Fruit fly (Drosophila melanogaster) whole organism, embryonic: ENCODE results near the gene Hnf4.
A peak's percentile ranks its signal among the peaks of the same experiment; 100 is the strongest.

ENCODE experiments used
- Asciz ChIP-seq: fragments of 200-800 bp; sonication (Bioruptor generic); optimal IDR thresholded peaks from 2 replicates; lab custom pipeline; 2017; ENCODE audit warnings: missing biosample characterization, mild to moderate bottlenecking, missing genetic modification characterization, missing genetic modification reagents
- Atf6 ChIP-seq: fragments of 200-800 bp; sonication (Bioruptor generic); IDR thresholded peaks from 2 replicates; pipeline ENCODE4 v1.3.6; 2022; ENCODE audit warnings: missing biosample characterization, missing genetic modification characterization
- CG11093 ChIP-seq: fragments of 200-800 bp; sonication (Bioruptor generic); IDR thresholded peaks from 3 replicates; pipeline ENCODE4 v1.3.6; 2022; ENCODE audit warnings: missing biosample characterization, missing genetic modification characterization
- CG11560 ChIP-seq: fragments of 200-800 bp; sonication (Bioruptor generic); IDR thresholded peaks from 3 replicates; pipeline ENCODE4 v1.3.6; 2022; ENCODE audit warnings: missing biosample characterization, missing genetic modification characterization
- CG15269 ChIP-seq: fragments of 200-800 bp; sonication (Bioruptor generic); optimal IDR thresholded peaks from 2 replicates; lab custom pipeline; 2018; ENCODE audit warnings: missing biosample characterization, mild to moderate bottlenecking, missing genetic modification characterization, moderate library complexity
- CG3065 ChIP-seq: fragments of 200-800 bp; sonication (Bioruptor generic); optimal IDR thresholded peaks from 2 replicates; lab custom pipeline; 2016; ENCODE audit warnings: missing biosample characterization, missing genetic modification characterization
- CG31365 ChIP-seq: fragments of 200-800 bp; sonication (Bioruptor generic); optimal IDR thresholded peaks from 2 replicates; lab custom pipeline; 2018; ENCODE audit warnings: missing biosample characterization, mild to moderate bottlenecking, missing genetic modification characterization
- CG3407 ChIP-seq: fragments of 200-800 bp; sonication (Bioruptor generic); optimal IDR thresholded peaks from 2 replicates; lab custom pipeline; 2018; ENCODE audit warnings: missing biosample characterization, mild to moderate bottlenecking, missing genetic modification characterization
- CG3995 ChIP-seq: fragments of 200-800 bp; sonication (Bioruptor generic); optimal IDR thresholded peaks from 3 replicates; lab custom pipeline; 2016; ENCODE audit warnings: missing biosample characterization, missing genetic modification characterization
- CG4820 ChIP-seq: fragments of 200-800 bp; sonication (Bioruptor generic); optimal IDR thresholded peaks from 3 replicates; lab custom pipeline; 2016; ENCODE audit warnings: missing biosample characterization, missing genetic modification characterization
- CG5245 ChIP-seq: fragments of 200-800 bp; sonication (Bioruptor generic); optimal IDR thresholded peaks from 3 replicates; lab custom pipeline; 2016; ENCODE audit warnings: missing biosample characterization, missing genetic modification characterization
- CG6854 ChIP-seq: fragments of 200-800 bp; sonication (Bioruptor generic); optimal IDR thresholded peaks from 3 replicates; lab custom pipeline; 2017; ENCODE audit warnings: missing biosample characterization, mild to moderate bottlenecking, missing genetic modification characterization
- CG7839 ChIP-seq: fragments of 200-800 bp; sonication (Bioruptor generic); optimal IDR thresholded peaks from 3 replicates; lab custom pipeline; 2018; ENCODE audit warnings: missing biosample characterization, mild to moderate bottlenecking, missing genetic modification characterization, moderate library complexity
- CG8944 ChIP-seq: fragments of 200-800 bp; sonication (Bioruptor generic); optimal IDR thresholded peaks from 3 replicates; lab custom pipeline; 2016; ENCODE audit warnings: missing biosample characterization, missing genetic modification characterization
- CG9876 ChIP-seq: fragments of 200-800 bp; sonication (Bioruptor generic); optimal IDR thresholded peaks from 2 replicates; lab custom pipeline; 2016; ENCODE audit warnings: missing biosample characterization, missing genetic modification characterization
- Dad ChIP-seq: fragments of 200-800 bp; sonication (Bioruptor generic); optimal IDR thresholded peaks from 3 replicates; lab custom pipeline; 2016; ENCODE audit warnings: missing biosample characterization, missing genetic modification characterization
- Dbx ChIP-seq: fragments of 200-800 bp; sonication (Bioruptor generic); IDR thresholded peaks from 3 replicates; pipeline ENCODE4 v1.3.6; 2022; ENCODE audit warnings: missing biosample characterization, missing genetic modification characterization
- Ets97D ChIP-seq: fragments of 200-800 bp; sonication (Bioruptor generic); optimal IDR thresholded peaks from 3 replicates; lab custom pipeline; 2016; ENCODE audit warnings: missing biosample characterization, missing genetic modification characterization
- Fer1 ChIP-seq: fragments of 200-800 bp; sonication (Bioruptor generic); optimal IDR thresholded peaks from 2 replicates; lab custom pipeline; 2017; ENCODE audit warnings: missing biosample characterization, mild to moderate bottlenecking, missing genetic modification characterization
- Fer2 ChIP-seq: fragments of 200-800 bp; sonication (Bioruptor generic); optimal IDR thresholded peaks from 2 replicates; lab custom pipeline; 2018; ENCODE audit warnings: missing biosample characterization, mild to moderate bottlenecking, missing genetic modification characterization, moderate library complexity
- HLH3B ChIP-seq: fragments of 200-800 bp; sonication (Bioruptor generic); IDR thresholded peaks from 2 replicates; pipeline ENCODE4 v1.3.6; 2022; ENCODE audit warnings: missing biosample characterization, missing genetic modification characterization
- Mes4 ChIP-seq: fragments of 200-800 bp; sonication (Bioruptor generic); optimal IDR thresholded peaks from 2 replicates; lab custom pipeline; 2016; ENCODE audit warnings: missing biosample characterization, missing genetic modification characterization
- Mrtf ChIP-seq: fragments of 200-800 bp; sonication (Bioruptor generic); IDR thresholded peaks from 3 replicates; pipeline ENCODE4 v1.3.6; 2022; ENCODE audit warnings: missing biosample characterization, missing genetic modification characterization
- TFAM ChIP-seq: fragments of 200-800 bp; sonication (Bioruptor generic); optimal IDR thresholded peaks from 2 replicates; lab custom pipeline; 2017; ENCODE audit warnings: missing biosample characterization, missing genetic modification characterization, inconsistent platforms
- Taf1 ChIP-seq: fragments of 200-800 bp; sonication (Bioruptor generic); IDR thresholded peaks from 2 replicates; pipeline ENCODE4 v1.3.6; 2022; ENCODE audit warnings: missing biosample characterization, missing genetic modification characterization
- Vsx1 ChIP-seq: fragments of 200-800 bp; sonication (Bioruptor generic); optimal IDR thresholded peaks from 2 replicates; lab custom pipeline; 2017; ENCODE audit warnings: missing biosample characterization, mild to moderate bottlenecking, missing genetic modification characterization, missing genetic modification reagents
- al ChIP-seq: fragments of 200-800 bp; sonication (Bioruptor generic); IDR thresholded peaks from 2 replicates; pipeline ENCODE4 v1.3.6; 2022; ENCODE audit warnings: missing biosample characterization, missing genetic modification characterization
- amos ChIP-seq: fragments of 200-800 bp; sonication (Bioruptor generic); IDR thresholded peaks from 2 replicates; pipeline ENCODE4 v1.3.6; 2022; ENCODE audit warnings: missing biosample characterization, missing genetic modification characterization; ENCODE audit not compliant: partially characterized antibody
- aop ChIP-seq: fragments of 200-800 bp; sonication (Bioruptor generic); IDR thresholded peaks from 2 replicates; pipeline ENCODE4 v1.3.6; 2022; ENCODE audit warnings: missing biosample characterization, missing genetic modification characterization
- bsh ChIP-seq, 2 experiments: fragments of 200-800 bp; sonication (Bioruptor generic); optimal IDR thresholded peaks; 2 replicates each; lab custom pipeline; 2017 to 2018; ENCODE audit warnings: mild to moderate bottlenecking in 2 of 2, missing biosample characterization in 2 of 2, missing genetic modification characterization in 2 of 2, moderate library complexity in 1 of 2
- corto ChIP-seq: fragments of 200-800 bp; sonication (Bioruptor generic); optimal IDR thresholded peaks from 2 replicates; lab custom pipeline; 2016; ENCODE audit warnings: missing biosample characterization, mild to moderate bottlenecking, missing genetic modification characterization, moderate library complexity
- eve ChIP-seq, 2 experiments: fragments of >200 bp; optimal IDR thresholded peaks; 2 replicates each; lab custom pipeline; 2017; ENCODE audit warnings: missing biosample characterization in 2 of 2, missing genetic modification characterization in 2 of 2
- gcm ChIP-seq: fragments of 200-800 bp; sonication (Bioruptor generic); optimal IDR thresholded peaks from 2 replicates; lab custom pipeline; 2019; ENCODE audit warnings: missing biosample characterization, mild to moderate bottlenecking, missing genetic modification characterization, moderate library complexity
- gem ChIP-seq: fragments of 200-800 bp; sonication (Bioruptor generic); optimal IDR thresholded peaks from 2 replicates; lab custom pipeline; 2019; ENCODE audit warnings: missing biosample characterization, mild to moderate bottlenecking, missing genetic modification characterization, moderate library complexity
- gro ChIP-seq: fragments of 200-800 bp; sonication (Bioruptor generic); optimal IDR thresholded peaks from 2 replicates; lab custom pipeline; 2016; ENCODE audit warnings: missing biosample characterization, missing genetic modification characterization
- ind ChIP-seq: fragments of 200-800 bp; sonication (Bioruptor generic); optimal IDR thresholded peaks from 3 replicates; lab custom pipeline; 2016; ENCODE audit warnings: missing biosample characterization, missing genetic modification characterization
- jumu ChIP-seq: fragments of 200-800 bp; sonication (Bioruptor generic); optimal IDR thresholded peaks from 3 replicates; lab custom pipeline; 2016; ENCODE audit warnings: missing biosample characterization, missing genetic modification characterization
- lmd ChIP-seq: fragments of 200-800 bp; sonication (Bioruptor generic); IDR thresholded peaks from 2 replicates; pipeline ENCODE4 v1.3.6; 2022; ENCODE audit warnings: missing biosample characterization, missing genetic modification characterization
- lola ChIP-seq, 3 experiments: fragments of >200 bp in 2 of 3; fragments of 200-800 bp in 1 of 3; sonication (Bioruptor generic) in 1 of 3; optimal IDR thresholded peaks; 2 replicates each; lab custom pipeline; 2017 to 2019; ENCODE audit warnings: missing biosample characterization in 3 of 3, missing genetic modification characterization in 3 of 3, mild to moderate bottlenecking in 1 of 3, moderate library complexity in 1 of 3
- psq ChIP-seq: fragments of 200-800 bp; sonication (Bioruptor generic); optimal IDR thresholded peaks from 2 replicates; lab custom pipeline; 2017; ENCODE audit warnings: missing biosample characterization, missing genetic modification characterization
- sens ChIP-seq: fragments of 200-800 bp; sonication (Bioruptor generic); peaks from one replicate; lab custom pipeline; 2016; ENCODE audit warnings: missing biosample characterization, missing genetic modification characterization
- shn ChIP-seq: fragments of 200-800 bp; sonication (Bioruptor generic); optimal IDR thresholded peaks from 3 replicates; lab custom pipeline; 2016; ENCODE audit warnings: missing biosample characterization, missing genetic modification characterization
- slou ChIP-seq: fragments of 200-800 bp; sonication (Bioruptor generic); optimal IDR thresholded peaks from 3 replicates; lab custom pipeline; 2016; ENCODE audit warnings: missing biosample characterization, missing genetic modification characterization
- sqz ChIP-seq: fragments of 200-800 bp; sonication (Bioruptor generic); optimal IDR thresholded peaks from 3 replicates; lab custom pipeline; 2018; ENCODE audit warnings: missing biosample characterization, mild to moderate bottlenecking, missing genetic modification characterization
- stwl ChIP-seq: fragments of 200-800 bp; sonication (Bioruptor generic); optimal IDR thresholded peaks from 3 replicates; lab custom pipeline; 2018; ENCODE audit warnings: missing biosample characterization, mild to moderate bottlenecking, missing genetic modification characterization, moderate library complexity
- tll ChIP-seq, 2 experiments: fragments of 200-800 bp in 1 of 2; fragments of >200 bp in 1 of 2; sonication (Bioruptor generic) in 1 of 2; optimal IDR thresholded peaks; 2 replicates each; lab custom pipeline; 2017 to 2019; ENCODE audit warnings: missing biosample characterization in 2 of 2, missing genetic modification characterization in 2 of 2, mild to moderate bottlenecking in 1 of 2, moderate library complexity in 1 of 2
- ttk ChIP-seq: fragments of 200-800 bp; sonication (Bioruptor generic); IDR thresholded peaks from 2 replicates; pipeline ENCODE4 v2.1.2; 2022; ENCODE audit warnings: missing biosample characterization, missing genetic modification characterization
- tx ChIP-seq: fragments of 200-800 bp; sonication (Bioruptor generic); optimal IDR thresholded peaks from 2 replicates; lab custom pipeline; 2016; ENCODE audit warnings: missing biosample characterization, missing genetic modification characterization
- zen ChIP-seq: fragments of 200-800 bp; sonication (Bioruptor generic); optimal IDR thresholded peaks from 3 replicates; lab custom pipeline; 2018; ENCODE audit warnings: missing biosample characterization, mild to moderate bottlenecking, missing genetic modification characterization, moderate library complexity

The Hnf4 gene

dm6 chr2L:8691292-8691975 lies 18.0 kb downstream of the Hnf4 start (continued):
- TF ChIP-seq Mes4 (GFP tag; lab: Kevin White, UChicago) (peak; percentile 56), CG11093 (GFP tag; lab: Robert Waterston, UW) (0 out of 3 replicates have a peak, but pooled peaks have one; percentile 28), gro (GFP tag; lab: Kevin White, UChicago) (peak; percentile 61), stwl (tag; lab: Kevin White, UChicago) (no peak), sens (GFP tag; lab: Kevin White, UChicago) (peak; percentile 94), jumu (GFP tag; lab: Kevin White, UChicago) (peak; percentile 46), ind (GFP tag; lab: Kevin White, UChicago) (peak; percentile 75), amos (GFP tag; lab: Robert Waterston, UW) (no peak), gcm (GFP tag; lab: Kevin White, UChicago) (peak; percentile 90), Asciz (peak; percentile 82), Ets97D (GFP tag; lab: Kevin White, UChicago) (peak; percentile 22), CG5245 (GFP tag; lab: Kevin White, UChicago) (peak; percentile 56), CG9876 (GFP tag; lab: Kevin White, UChicago) (peak; percentile 23), Vsx1 (GFP tag; lab: Kevin White, UChicago) (peak; percentile 74), slou (GFP tag; lab: Kevin White, UChicago) (peak; percentile 56), Atf6 (GFP tag; lab: Robert Waterston, UW) (peak; percentile 75), CG8944 (peak; percentile 42), ttk (GFP tag; lab: Robert Waterston, UW) (peak; percentile 63), zen (tag; lab: Kevin White, UChicago) (peak; percentile 55), Mrtf (GFP tag; lab: Robert Waterston, UW) (peak; percentile 56; the same call in 2 of the 3 replicates), lola (GFP tag; optimal IDR thresholded peaks at IDR 0.05; lab: Kevin White, UChicago) (peak in 1 of 3 experiments; percentile 94), CG7839 (tag; lab: Kevin White, UChicago) (peak; percentile 90), HLH3B (GFP tag; lab: Robert Waterston, UW) (peak; percentile 52), tll (GFP tag; optimal IDR thresholded peaks at IDR 0.05; lab: Kevin White, UChicago) (no peak), CG3995 (GFP tag; lab: Kevin White, UChicago) (peak; percentile 39), aop (GFP tag; lab: Robert Waterston, UW) (no peak), psq (GFP tag; lab: Kevin White, UChicago) (peak; percentile 44), eve (GFP tag; optimal IDR thresholded peaks at IDR 0.05; lab: Kevin White, UChicago) (no peak), CG31365 (tag; lab: Kevin White, UChicago) (no peak), CG3407 (GFP tag; lab: Kevin White, UChicago) (peak; percentile 85), Dbx (GFP tag; lab: Robert Waterston, UW) (peak; percentile 61; the same call in 1 of the 3 replicates), shn (GFP tag; lab: Kevin White, UChicago) (peak; percentile 47), corto (GFP tag; lab: Kevin White, UChicago) (peak; percentile 79), Fer1 (GFP tag; lab: Kevin White, UChicago) (peak; percentile 84), CG11560 (tag; lab: Robert Waterston, UW) (peak; percentile 66; the same call in 1 of the 3 replicates), TFAM (peak; percentile 35), Dad (GFP tag; lab: Kevin White, UChicago) (peak; percentile 57), al (GFP tag; lab: Robert Waterston, UW) (peak; percentile 60), bsh (GFP tag; optimal IDR thresholded peaks at IDR 0.05; lab: Kevin White, UChicago) (peak; percentile 88), CG3065 (GFP tag; lab: Kevin White, UChicago) (peak; percentile 19), Fer2 (tag; lab: Kevin White, UChicago) (peak; percentile 61), gem (tag; lab: Kevin White, UChicago) (peak; percentile 96), lmd (peak; percentile 78), Taf1 (GFP tag; lab: Robert Waterston, UW) (no peak; the same call in 1 of the 2 replicates), sqz (GFP tag; lab: Kevin White, UChicago) (peak; percentile 76), CG15269 (tag; lab: Kevin White, UChicago) (peak; percentile 93), tx (GFP tag; lab: Kevin White, UChicago) (peak; percentile 40), CG4820 (GFP tag; lab: Kevin White, UChicago) (peak; percentile 78), CG6854 (GFP tag; lab: Kevin White, UChicago) (peak; percentile 85)
